Fruit fly (Drosophila melanogaster) whole organism, embryonic: ENCODE measurements around the gene CG7530.

Experiments
- CG12071 ChIP-seq: fragments of 200-800 bp; sonication (Bioruptor generic); optimal IDR thresholded peaks from 3 replicates; lab custom pipeline; 2018; ENCODE audit warnings: missing biosample characterization, mild to moderate bottlenecking, missing genetic modification characterization
- CG4820 ChIP-seq: fragments of 200-800 bp; sonication (Bioruptor generic); optimal IDR thresholded peaks from 3 replicates; lab custom pipeline; 2016; ENCODE audit warnings: missing biosample characterization, missing genetic modification characterization
- CG8478 ChIP-seq: fragments of >200 bp; optimal IDR thresholded peaks from 2 replicates; lab custom pipeline; 2018
- CG8765 ChIP-seq: fragments of 200-800 bp; sonication (Bioruptor generic); IDR thresholded peaks from 2 replicates; pipeline ENCODE4 v1.3.6; 2022; ENCODE audit warnings: missing biosample characterization, missing genetic modification characterization
- CTCF ChIP-seq: fragments of 200-800 bp; sonication (Bioruptor generic); optimal IDR thresholded peaks from 2 replicates; lab custom pipeline; 2017; ENCODE audit warnings: missing biosample characterization, mild to moderate bottlenecking, missing genetic modification characterization, moderate library complexity
- NK7.1 ChIP-seq: fragments of 200-800 bp; sonication (Bioruptor generic); optimal IDR thresholded peaks from 3 replicates; lab custom pipeline; 2016; ENCODE audit warnings: missing biosample characterization, missing genetic modification characterization
- Spps ChIP-seq: fragments of 200-800 bp; sonication (Bioruptor generic); optimal IDR thresholded peaks from 2 replicates; lab custom pipeline; 2018; ENCODE audit warnings: missing biosample characterization, mild to moderate bottlenecking, missing genetic modification characterization
- crp ChIP-seq, 2 experiments: fragments of 200-800 bp; sonication (Bioruptor generic); optimal IDR thresholded peaks; 2 replicates in 1 of 2; 3 replicates in 1 of 2; lab custom pipeline; 2017; ENCODE audit warnings: missing biosample characterization in 2 of 2, missing genetic modification characterization in 2 of 2, mild to moderate bottlenecking in 1 of 2, moderate library complexity in 1 of 2
- gce ChIP-seq: fragments of 200-800 bp; sonication (Bioruptor generic); IDR thresholded peaks from 3 replicates; pipeline ENCODE4 v1.3.6; 2022; ENCODE audit warnings: missing biosample characterization, missing genetic modification characterization
- stc ChIP-seq: fragments of 200-800 bp; sonication (Bioruptor generic); IDR thresholded peaks from 2 replicates; pipeline ENCODE4 v1.3.6; 2022; ENCODE audit warnings: missing biosample characterization, missing genetic modification characterization

- TF ChIP-seq crp (GFP tag; optimal IDR thresholded peaks at IDR 0.05; lab: Kevin White, UChicago) (no peak), Spps (tag; lab: Kevin White, UChicago) (no peak), CTCF (GFP tag; lab: Kevin White, UChicago) (no peak), CG8765 (GFP tag; lab: Robert Waterston, UW) (no peak), gce (GFP tag; lab: Robert Waterston, UW) (no peak), CG8478 (lab: Kevin White, UChicago) (no peak), CG12071 (no peak), NK7.1 (GFP tag; lab: Kevin White, UChicago) (no peak), stc (GFP tag; lab: Robert Waterston, UW) (no peak), CG4820 (GFP tag; lab: Kevin White, UChicago) (no peak)
Measured at dm6 chr3R:14683928-14684327, 47.4 kb downstream of the CG7530 start.
